Worm (Caenorhabditis elegans) whole organism, mixed stage, embryonic: ENCODE results near the gene acr-16.

Experiments
- blmp-1 ChIP-seq: fragments of 150-350 bp; optimal IDR thresholded peaks from 2 replicates; lab custom pipeline; 2014; ENCODE audit warnings: missing biosample characterization, missing genetic modification characterization
- elt-1 ChIP-seq: sonication (generic microtip); optimal IDR thresholded peaks from 2 replicates; lab custom pipeline; 2017; ENCODE audit warnings: missing genetic modification characterization, mild to moderate bottlenecking, missing compliant biosample characterization, antibody characterized with exemption, moderate library complexity, borderline replicate concordance; ENCODE audit not compliant: insufficient read depth
- elt-3 ChIP-seq: fragments of 150-350 bp; optimal IDR thresholded peaks from 2 replicates; lab custom pipeline; 2014; ENCODE audit warnings: missing biosample characterization, missing genetic modification characterization
- flh-1 ChIP-seq: fragments of 200-800 bp; sonication (Bioruptor generic); optimal IDR thresholded peaks from 2 replicates; lab custom pipeline; 2018; ENCODE audit warnings: mild to moderate bottlenecking, missing genetic modification characterization, moderate library complexity, missing compliant biosample characterization
- lin-13 ChIP-seq: fragments of 150-350 bp; optimal IDR thresholded peaks from 2 replicates; lab custom pipeline; 2014; ENCODE audit warnings: missing biosample characterization, missing genetic modification characterization
- nhr-12 ChIP-seq: fragments of 150-350 bp; optimal IDR thresholded peaks from 2 replicates; lab custom pipeline; 2014; ENCODE audit warnings: missing biosample characterization, missing genetic modification characterization
- pha-4 ChIP-seq: fragments of 150-350 bp; optimal IDR thresholded peaks from 2 replicates; lab custom pipeline; 2018; ENCODE audit warnings: missing biosample characterization, missing genetic modification reagents, missing genetic modification characterization
- sem-2 ChIP-seq: fragments of 200-800 bp; sonication (Bioruptor generic); optimal IDR thresholded peaks from 2 replicates; lab custom pipeline; 2018; ENCODE audit warnings: mild to moderate bottlenecking, missing genetic modification characterization, missing compliant biosample characterization
- sptf-1 ChIP-seq: sonication (generic microtip); optimal IDR thresholded peaks from 2 replicates; lab custom pipeline; 2017; ENCODE audit warnings: mild to moderate bottlenecking, missing genetic modification characterization, moderate library complexity, missing compliant biosample characterization

ce11 chrV:8609776-8610529 lies 48.9 kb downstream of the acr-16 start:
- TF ChIP-seq blmp-1 (tag; lab: Kevin White, UChicago) (no peak), sptf-1 (tag; lab: Kevin White, UChicago) (no peak), elt-1 (tag; lab: Kevin White, UChicago) (no peak), flh-1 (no peak), pha-4 (no peak), lin-13 (tag; lab: Kevin White, UChicago) (no peak), sem-2 (GFP tag; lab: Kevin White, UChicago) (no peak), nhr-12 (tag; lab: Kevin White, UChicago) (no peak), elt-3 (tag; lab: Kevin White, UChicago) (no peak)
